Worm (Caenorhabditis elegans) whole organism, L4 larva: ENCODE results near the gene fip-2.

ENCODE experiments used
- F49E8.2 ChIP-seq: sonication (generic microtip); optimal IDR thresholded peaks from 2 replicates; lab custom pipeline; 2016; ENCODE audit warnings: missing compliant biosample characterization, mild to moderate bottlenecking, missing genetic modification characterization, borderline replicate concordance
- R02D3.7 ChIP-seq: fragments of 150-350 bp; sonication (generic microtip); optimal IDR thresholded peaks from 3 replicates; lab custom pipeline; 2014; ENCODE audit warnings: missing biosample characterization, missing genetic modification characterization
- ama-1 ChIP-seq: fragments of 150-350 bp; optimal IDR thresholded peaks from 2 replicates; lab custom pipeline; 2014; ENCODE audit warnings: inconsistent platforms, mixed read lengths
- egl-27 ChIP-seq: sonication (generic microtip); optimal IDR thresholded peaks from 3 replicates; lab custom pipeline; 2017; ENCODE audit warnings: missing biosample characterization, missing genetic modification reagents, missing genetic modification characterization
- gei-8 ChIP-seq: fragments of 200-800 bp; sonication (Bioruptor generic); optimal IDR thresholded peaks from 2 replicates; lab custom pipeline; 2018; ENCODE audit warnings: mild to moderate bottlenecking, missing genetic modification characterization, missing compliant biosample characterization
- hif-1 ChIP-seq, 2 experiments: sonication (generic microtip); optimal IDR thresholded peaks; 2 replicates each; lab custom pipeline; 2016 to 2017; ENCODE audit warnings: missing compliant biosample characterization in 2 of 2, missing genetic modification characterization in 2 of 2, missing genetic modification reagents in 2 of 2, missing genotype in 2 of 2, mild to moderate bottlenecking in 1 of 2
- mdl-1 ChIP-seq, 2 experiments: fragments of 150-350 bp in 1 of 2; sonication (generic microtip) in 1 of 2; optimal IDR thresholded peaks; 2 replicates each; lab custom pipeline; 2014 to 2017; ENCODE audit warnings: missing biosample characterization in 2 of 2, missing genetic modification characterization in 2 of 2
- pha-4 ChIP-seq, 2 experiments: fragments of 150-350 bp in 1 of 2; fragments of 200-800 bp in 1 of 2; sonication (Bioruptor generic) in 1 of 2; IDR thresholded peaks in 1 of 2; optimal IDR thresholded peaks in 1 of 2; 2 replicates each; pipeline versions ENCODE4 v1.3.6 to Lab custom; 2014 to 2022; ENCODE audit warnings: missing genetic modification characterization in 2 of 2, missing genetic modification reagents in 2 of 2, missing biosample characterization in 1 of 2, missing compliant biosample characterization in 1 of 2
- unc-62 ChIP-seq, 3 experiments: fragments of 150-350 bp in 1 of 3; sonication (generic microtip); optimal IDR thresholded peaks in 2 of 3; peaks in 1 of 3; 1 replicate in 1 of 3; 2 replicates in 2 of 3; lab custom pipeline; 2014 to 2017; ENCODE audit warnings: missing biosample characterization in 3 of 3, missing genetic modification characterization in 3 of 3, missing genetic modification reagents in 3 of 3, missing genotype in 1 of 3

DNA sequence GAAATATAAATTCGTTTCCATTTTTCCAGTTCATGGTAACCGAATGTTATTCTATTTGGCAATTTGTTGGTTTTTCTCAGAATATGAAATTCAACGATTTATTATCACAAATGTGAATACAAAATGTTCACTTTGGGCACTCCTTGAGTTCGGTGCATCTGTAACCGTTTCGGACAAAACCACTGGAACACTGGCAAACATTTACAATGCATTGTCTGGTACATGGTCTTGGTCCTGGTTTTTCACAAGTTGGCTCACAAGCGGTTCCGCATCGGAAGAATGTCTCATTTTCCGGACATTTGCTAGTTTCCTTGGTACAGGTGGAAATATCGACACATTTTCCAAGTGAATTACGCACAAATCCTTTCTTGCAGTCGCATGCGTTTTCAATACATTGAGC is 14.5 kb upstream of the fip-2 start:
- TF ChIP-seq pha-4 (GFP tag; IDR thresholded peaks at IDR 0.05; lab: Robert Waterston, UW) (no peak), pha-4 (tag; optimal IDR thresholded peaks at IDR 0.05; lab: Kevin White, UChicago) (no peak), ama-1 (lab: Kevin White, UChicago) (no peak), R02D3.7 (tag; lab: Kevin White, UChicago) (no peak), F49E8.2 (no peak), hif-1 (tag; optimal IDR thresholded peaks at IDR 0.05; lab: Kevin White, UChicago) (no peak), unc-62 (GFP tag; optimal IDR thresholded peaks at IDR 0.05 in 1 of 2; lab: Kevin White, UChicago) (no peak), unc-62 (tag; optimal IDR thresholded peaks at IDR 0.05; lab: Kevin White, UChicago) (no peak), mdl-1 (tag; optimal IDR thresholded peaks at IDR 0.05; lab: Kevin White, UChicago) (no peak), egl-27 (tag; lab: Kevin White, UChicago) (no peak), gei-8 (GFP tag; lab: Kevin White, UChicago) (no peak)
